Fruit fly (Drosophila melanogaster): Measurements from ENCODE around the gene Sgs3.

DNA sequence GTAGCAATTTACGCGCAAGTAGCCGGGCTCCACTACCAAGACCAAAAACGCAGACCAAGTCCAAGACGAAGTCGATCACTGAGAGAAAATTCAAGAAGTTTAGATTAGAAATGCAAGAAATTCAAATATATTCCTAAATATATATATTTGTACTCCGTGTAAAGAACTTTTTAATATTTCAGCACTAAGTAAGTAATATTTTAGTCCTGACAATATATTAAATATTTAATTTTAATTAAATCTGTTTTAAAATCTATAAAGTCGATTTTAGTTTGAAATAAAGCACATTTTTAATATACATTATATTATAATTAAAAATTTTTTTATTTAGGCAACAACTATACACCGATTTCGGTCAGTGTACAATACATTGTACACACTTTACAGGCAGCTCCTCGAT lies 45.0 kb upstream of the Sgs3 start:
- TF ChIP-seq CG17186 (GFP tag; optimal IDR thresholded peaks at IDR 0.05), result no peak
- peak; percentile 58 for TF ChIP-seq Sox100B (GFP tag; optimal IDR thresholded peaks at IDR 0.05)
- peak; percentile 46 for TF ChIP-seq Ets65A (GFP tag)
- TF ChIP-seq bbx (GFP tag; IDR thresholded peaks at IDR 0.05; ENCODE audit: partially characterized antibody), result no peak
- peak; percentile 3 for TF ChIP-seq CG13296 (GFP tag; optimal IDR thresholded peaks at IDR 0.05)
- no peak for TF ChIP-seq wek (GFP tag; optimal IDR thresholded peaks at IDR 0.05)
- no peak for TF ChIP-seq gfzf (GFP tag; optimal IDR thresholded peaks at IDR 0.05)
- TF ChIP-seq NFAT (GFP tag; IDR thresholded peaks at IDR 0.05), result no peak
- TF ChIP-seq CG5953 (GFP tag; IDR thresholded peaks at IDR 0.05), result no peak

Measured in whole organism, embryonic.